Worm (Caenorhabditis elegans) whole organism, early embryonic: ENCODE data around the gene B0034.1.

Experiments
- B0310.2 ChIP-seq: sonication (generic microtip); optimal IDR thresholded peaks from 2 replicates; lab custom pipeline; 2016; ENCODE audit warnings: mild to moderate bottlenecking, missing genetic modification characterization, missing compliant biosample characterization
- F13C5.2 ChIP-seq: sonication (generic microtip); optimal IDR thresholded peaks from 2 replicates; lab custom pipeline; 2017; ENCODE audit warnings: mild to moderate bottlenecking, missing genetic modification characterization, inconsistent platforms, missing compliant biosample characterization
- aly-1 ChIP-seq: sonication (generic microtip); optimal IDR thresholded peaks from 2 replicates; lab custom pipeline; 2016; ENCODE audit warnings: missing genetic modification characterization, missing compliant biosample characterization
- ama-1 ChIP-seq: fragments of 150-350 bp; optimal IDR thresholded peaks from 2 replicates; lab custom pipeline; 2014
- ceh-13 ChIP-seq: fragments of 200-800 bp; sonication (Bioruptor generic); optimal IDR thresholded peaks from 2 replicates; lab custom pipeline; 2018; ENCODE audit warnings: mild to moderate bottlenecking, missing genetic modification characterization, missing compliant biosample characterization
- ceh-36 ChIP-seq: sonication (generic microtip); optimal IDR thresholded peaks from 2 replicates; lab custom pipeline; 2016; ENCODE audit warnings: missing genetic modification characterization, inconsistent platforms, missing compliant biosample characterization
- ets-7 ChIP-seq: sonication (generic microtip); optimal IDR thresholded peaks from 2 replicates; lab custom pipeline; 2016; ENCODE audit warnings: missing genotype, missing genetic modification characterization, missing compliant biosample characterization
- flt-1 ChIP-seq: fragments of 200-800 bp; sonication (Bioruptor generic); IDR thresholded peaks from 2 replicates; pipeline ENCODE4 v1.3.6; 2022; ENCODE audit warnings: missing genetic modification characterization, missing compliant biosample characterization
- hmbx-1 ChIP-seq: sonication (generic microtip); optimal IDR thresholded peaks from 2 replicates; lab custom pipeline; 2016; ENCODE audit warnings: mild to moderate bottlenecking, missing genetic modification characterization, missing compliant biosample characterization
- hmg-4 ChIP-seq: fragments of 200-800 bp; sonication (Bioruptor generic); optimal IDR thresholded peaks from 2 replicates; lab custom pipeline; 2018; ENCODE audit warnings: mild to moderate bottlenecking, missing genetic modification characterization, missing compliant biosample characterization
- hnd-1 ChIP-seq: sonication (generic microtip); optimal IDR thresholded peaks from 2 replicates; lab custom pipeline; 2016; ENCODE audit warnings: missing genetic modification characterization, missing compliant biosample characterization
- pes-1 ChIP-seq: fragments of 200-800 bp; sonication (Bioruptor generic); IDR thresholded peaks from 2 replicates; pipeline ENCODE4 v1.3.6; 2022; ENCODE audit warnings: missing genetic modification reagents, missing genetic modification characterization, missing compliant biosample characterization
- scrt-1 ChIP-seq: fragments of 200-800 bp; sonication (Bioruptor generic); IDR thresholded peaks from 2 replicates; pipeline ENCODE4 v1.3.6; 2022; ENCODE audit warnings: missing genetic modification characterization, missing compliant biosample characterization
- sea-1 ChIP-seq: fragments of 200-800 bp; sonication (Bioruptor generic); conservative IDR thresholded peaks from 2 replicates; pipeline ENCODE4 v1.3.6; 2022; ENCODE audit warnings: missing genetic modification characterization, missing compliant biosample characterization
- tbx-11 ChIP-seq: fragments of 200-800 bp; sonication (Bioruptor generic); IDR thresholded peaks from 2 replicates; pipeline ENCODE4 v1.3.6; 2022; ENCODE audit warnings: missing genetic modification characterization, missing compliant biosample characterization
- tbx-37 ChIP-seq: fragments of 200-800 bp; sonication (Bioruptor generic); conservative IDR thresholded peaks from 2 replicates; pipeline ENCODE4 v1.3.6; 2022; ENCODE audit warnings: missing genetic modification reagents, missing genetic modification characterization, missing compliant biosample characterization
- tra-4 ChIP-seq: sonication (generic microtip); optimal IDR thresholded peaks from 2 replicates; lab custom pipeline; 2017; ENCODE audit warnings: missing genetic modification characterization, missing compliant biosample characterization

B0034.1 gene

ce11 chrII:5950657-5951056, 17.5 kb upstream of the B0034.1 start:
- TF ChIP-seq F13C5.2 = no peak
- TF ChIP-seq aly-1 = no peak

ce11 chrII:5951745-5952144, 16.4 kb upstream of the B0034.1 start:
- TF ChIP-seq ets-7 (tag; lab: Kevin White, UChicago) (no peak), scrt-1 (no peak), hmg-4 (GFP tag; lab: Kevin White, UChicago) (no peak), aly-1 (no peak), pes-1 (GFP tag; lab: Robert Waterston, UW) (no peak), ceh-13 (GFP tag; lab: Kevin White, UChicago) (no peak), tbx-37 (no peak), B0310.2 (no peak), tbx-11 (no peak), F13C5.2 (no peak), hnd-1 (tag; lab: Kevin White, UChicago) (no peak), sea-1 (no peak), hmbx-1 (no peak)

ce11 chrII:5952214-5952613, 15.9 kb upstream of the B0034.1 start:
- TF ChIP-seq flt-1 (GFP tag; lab: Robert Waterston, UW) = no peak
- TF ChIP-seq aly-1 = no peak
- no peak for TF ChIP-seq hmbx-1
- TF ChIP-seq scrt-1 = no peak
- TF ChIP-seq ceh-36 = no peak
- no peak for TF ChIP-seq hnd-1 (tag; lab: Kevin White, UChicago)
- TF ChIP-seq pes-1 (GFP tag; lab: Robert Waterston, UW) = no peak
- TF ChIP-seq F13C5.2 = no peak
- no peak for TF ChIP-seq tbx-37
- no peak for TF ChIP-seq tbx-11
- TF ChIP-seq ets-7 (tag; lab: Kevin White, UChicago) = no peak
- TF ChIP-seq ceh-13 (GFP tag; lab: Kevin White, UChicago) = no peak
- no peak for TF ChIP-seq B0310.2
- no peak for TF ChIP-seq hmg-4 (GFP tag; lab: Kevin White, UChicago)
- no peak for TF ChIP-seq sea-1
- TF ChIP-seq tra-4 (tag; lab: Kevin White, UChicago) = no peak
- TF ChIP-seq ama-1 (lab: Kevin White, UChicago) = no peak

- TF ChIP-seq ceh-13 (GFP tag; lab: Kevin White, UChicago) (no peak), ceh-36 (peak; percentile 19), F13C5.2 (no peak)
These were observed 12.4 kb upstream of the B0034.1 start for ce11 chrII:5955638-5956167.

- TF ChIP-seq ceh-36 (no peak), F13C5.2 (no peak), pes-1 (GFP tag; lab: Robert Waterston, UW) (no peak), ama-1 (lab: Kevin White, UChicago) (no peak), aly-1 (no peak), tbx-11 (no peak), flt-1 (GFP tag; lab: Robert Waterston, UW) (no peak), hnd-1 (tag; lab: Kevin White, UChicago) (no peak), ceh-13 (GFP tag; lab: Kevin White, UChicago) (no peak), sea-1 (no peak), scrt-1 (no peak), tbx-37 (no peak), tra-4 (tag; lab: Kevin White, UChicago) (no peak)
These were observed 11.6 kb upstream of the B0034.1 start, which contains the start of gene casy-1 for ce11 chrII:5956583-5956982. Gene casy-1 (minus strand): TSS chrII:5956683.

ce11 chrII:5957803-5958367, 10.3 kb upstream of the B0034.1 start:
- no peak for TF ChIP-seq scrt-1
- TF ChIP-seq ceh-36 = no peak
- no peak for TF ChIP-seq ets-7 (tag; lab: Kevin White, UChicago)
- no peak for TF ChIP-seq aly-1
- no peak for TF ChIP-seq ceh-13 (GFP tag; lab: Kevin White, UChicago)
- TF ChIP-seq sea-1 = no peak
- TF ChIP-seq tbx-11 = no peak
- TF ChIP-seq tra-4 (tag; lab: Kevin White, UChicago) = no peak
- TF ChIP-seq hmbx-1 = no peak
- TF ChIP-seq pes-1 (GFP tag; lab: Robert Waterston, UW) = no peak
- no peak for TF ChIP-seq hmg-4 (GFP tag; lab: Kevin White, UChicago)
- TF ChIP-seq hnd-1 (tag; lab: Kevin White, UChicago) = no peak
- no peak for TF ChIP-seq flt-1 (GFP tag; lab: Robert Waterston, UW)
- no peak for TF ChIP-seq B0310.2
- no peak for TF ChIP-seq ama-1 (lab: Kevin White, UChicago)
- no peak for TF ChIP-seq F13C5.2
- TF ChIP-seq tbx-37 = no peak

- TF ChIP-seq aly-1 (no peak), hmg-4 (GFP tag; lab: Kevin White, UChicago) (no peak), tra-4 (tag; lab: Kevin White, UChicago) (no peak), flt-1 (GFP tag; lab: Robert Waterston, UW) (no peak), sea-1 (no peak), tbx-11 (no peak), pes-1 (GFP tag; lab: Robert Waterston, UW) (no peak), ets-7 (tag; lab: Kevin White, UChicago) (no peak), scrt-1 (no peak), B0310.2 (no peak), hnd-1 (tag; lab: Kevin White, UChicago) (no peak), F13C5.2 (no peak), ceh-36 (no peak), hmbx-1 (no peak), ceh-13 (GFP tag; lab: Kevin White, UChicago) (no peak), ama-1 (lab: Kevin White, UChicago) (no peak)
These were observed 8.5 kb upstream of the B0034.1 start for ce11 chrII:5959575-5960119.

ce11 chrII:5961317-5961716, 6.8 kb upstream of the B0034.1 start, which contains the start of gene B0034.7:
Gene B0034.7 (plus strand): TSS chrII:5961617.
- TF ChIP-seq ama-1 (lab: Kevin White, UChicago) = no peak
- TF ChIP-seq scrt-1 = no peak
- no peak for TF ChIP-seq aly-1
- TF ChIP-seq ets-7 (tag; lab: Kevin White, UChicago) = no peak
- no peak for TF ChIP-seq hmbx-1
- no peak for TF ChIP-seq pes-1 (GFP tag; lab: Robert Waterston, UW)
- no peak for TF ChIP-seq ceh-36
- no peak for TF ChIP-seq F13C5.2
- no peak for TF ChIP-seq flt-1 (GFP tag; lab: Robert Waterston, UW)
- no peak for TF ChIP-seq hnd-1 (tag; lab: Kevin White, UChicago)
- TF ChIP-seq tbx-11 = no peak
- no peak for TF ChIP-seq B0310.2
- TF ChIP-seq hmg-4 (GFP tag; lab: Kevin White, UChicago) = no peak
